Worm (Caenorhabditis elegans): ENCODE data around the gene sftd-3.
A peak's percentile ranks its signal among the peaks of the same experiment; 100 is the strongest.

Gene sftd-3

ce11 chrII:8996064-8996463, 32.1 kb upstream of the sftd-3 start, which contains the start of gene ndub-2:
TSS of gene ndub-2 (plus strand) at chrII:8996364.
- TF ChIP-seq die-1 (tag; optimal IDR thresholded peaks at IDR 0.05), result no peak
- no peak for TF ChIP-seq tlf-1 (GFP tag; optimal IDR thresholded peaks at IDR 0.05)
- no peak for TF ChIP-seq aptf-3 (GFP tag; IDR thresholded peaks at IDR 0.05)
- no peak for TF ChIP-seq madf-8 (GFP tag; conservative IDR thresholded peaks at IDR 0.05)
- TF ChIP-seq pbrm-1 (GFP tag; IDR thresholded peaks at IDR 0.05), result no peak
- TF ChIP-seq lin-54 (GFP tag; optimal IDR thresholded peaks at IDR 0.05), result no peak
- no peak for TF ChIP-seq gei-17 (GFP tag; optimal IDR thresholded peaks at IDR 0.05)

- TF ChIP-seq Y53G8AR.9 (GFP tag; conservative IDR thresholded peaks at IDR 0.05) (peak; percentile 48; the same call in 1 of the 2 replicates), pbrm-1 (GFP tag; IDR thresholded peaks at IDR 0.05) (no peak)
Observed at ce11 chrII:8994336-8994735, 30.4 kb upstream of the sftd-3 start, which contains the start of gene F44G4.1. TSS of gene F44G4.1 (plus strand) at chrII:8994636.

- TF ChIP-seq lsl-1 (GFP tag; optimal IDR thresholded peaks at IDR 0.05) (peak; percentile 8), ztf-3 (GFP tag; optimal IDR thresholded peaks at IDR 0.05) (no peak), hsf-1 (GFP tag; IDR thresholded peaks at IDR 0.05) (no peak)
Observed at ce11 chrII:8992780-8993179, 28.8 kb upstream of the sftd-3 start, which contains the start of gene ooc-5. TSS of gene ooc-5 (plus strand) at chrII:8993160.

DNA sequence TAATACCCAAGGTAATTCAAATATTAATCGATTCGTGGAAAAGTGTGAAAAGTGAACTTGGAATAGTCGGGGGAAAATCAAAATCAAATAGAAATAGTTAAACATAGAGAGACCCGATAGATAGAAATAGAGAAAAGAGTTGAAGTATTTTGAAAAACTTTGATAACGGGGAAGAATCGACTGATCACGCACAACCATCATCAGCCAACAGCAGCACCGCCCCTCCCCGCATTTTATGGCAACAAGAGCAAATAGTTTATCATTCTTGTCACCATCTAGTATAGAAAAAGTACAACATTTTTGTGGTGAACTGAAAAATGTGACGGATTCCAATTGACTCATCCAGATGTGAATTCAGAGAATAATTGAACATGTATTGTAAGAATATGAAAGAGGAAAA, 27.7 kb upstream of the sftd-3 start:
- no peak for TF ChIP-seq C06A6.2 (GFP tag; conservative IDR thresholded peaks at IDR 0.05)
- no peak for TF ChIP-seq nfya-2 (GFP tag; IDR thresholded peaks at IDR 0.05)
- TF ChIP-seq dpff-1 (tag; optimal IDR thresholded peaks at IDR 0.05), result no peak
- TF ChIP-seq cebp-2 (GFP tag; IDR thresholded peaks at IDR 0.05), result no peak
- TF ChIP-seq dox-1 (GFP tag; IDR thresholded peaks at IDR 0.05), result peak; percentile 31; the same call in 1 of the 2 replicates
- no peak for TF ChIP-seq Y79H2A.3 (GFP tag; conservative IDR thresholded peaks at IDR 0.05)
- TF ChIP-seq unc-130 (GFP tag; optimal IDR thresholded peaks at IDR 0.05), result no peak
- TF ChIP-seq lir-1 (GFP tag; conservative IDR thresholded peaks at IDR 0.05), result no peak
- TF ChIP-seq ceh-27 (GFP tag; optimal IDR thresholded peaks at IDR 0.05), result no peak
- TF ChIP-seq ztf-25 (GFP tag; IDR thresholded peaks at IDR 0.05), result no peak
- TF ChIP-seq snpc-3.4 (tag; optimal IDR thresholded peaks at IDR 0.05), result no peak
- no peak for TF ChIP-seq nhr-120 (GFP tag; IDR thresholded peaks at IDR 0.05)
- TF ChIP-seq gei-17 (GFP tag; optimal IDR thresholded peaks at IDR 0.05), result no peak
- TF ChIP-seq chd-7 (tag; optimal IDR thresholded peaks at IDR 0.05), result no peak
- no peak for TF ChIP-seq somi-1 (GFP tag; optimal IDR thresholded peaks at IDR 0.05)
- TF ChIP-seq B0336.3 (GFP tag; IDR thresholded peaks at IDR 0.05), result no peak
- TF ChIP-seq nhr-179 (tag; optimal IDR thresholded peaks at IDR 0.05), result no peak
- TF ChIP-seq hmg-1.2 (GFP tag; IDR thresholded peaks at IDR 0.05), result no peak
- TF ChIP-seq F33H1.4 (GFP tag; IDR thresholded peaks at IDR 0.05), result no peak
- TF ChIP-seq B0019.2 (GFP tag; conservative IDR thresholded peaks at IDR 0.05), result no peak
- no peak for TF ChIP-seq snpc-4 (GFP tag; optimal IDR thresholded peaks at IDR 0.05)
- TF ChIP-seq snpc-4 (tag; optimal IDR thresholded peaks at IDR 0.05), result no peak
- peak; percentile 78 for TF ChIP-seq nhr-80 (tag; optimal IDR thresholded peaks at IDR 0.05)
- no peak for TF ChIP-seq snpc-1.3 (tag; optimal IDR thresholded peaks at IDR 0.05; ENCODE audit: insufficient read depth)
- TF ChIP-seq akir-1 (GFP tag; optimal IDR thresholded peaks at IDR 0.05), result no peak
- no peak for TF ChIP-seq cebp-1 (GFP tag; IDR thresholded peaks at IDR 0.05)
- TF ChIP-seq cebp-1 (tag; optimal IDR thresholded peaks at IDR 0.05), result peak; percentile 8
